Worm (Caenorhabditis elegans): ENCODE measurements around the gene Y59H11AR.3.

Y59H11AR.3 gene

ce11 chrIV:8626294-8626693, 31.1 kb upstream of the Y59H11AR.3 start:
- no peak for TF ChIP-seq zag-1 (tag; optimal IDR thresholded peaks at IDR 0.05)
- TF ChIP-seq C34F6.9 (tag; optimal IDR thresholded peaks at IDR 0.05), result peak; percentile 7

- TF ChIP-seq nhr-11 (tag; optimal IDR thresholded peaks at IDR 0.05) (no peak), unc-39 (tag; optimal IDR thresholded peaks at IDR 0.05) (no peak), unc-55 (GFP tag; optimal IDR thresholded peaks at IDR 0.05) (no peak), Y55F3AM.14 (GFP tag; optimal IDR thresholded peaks at IDR 0.05) (no peak), ztf-4 (tag; optimal IDR thresholded peaks at IDR 0.05) (no peak), dmd-4 (tag; optimal IDR thresholded peaks at IDR 0.05) (no peak), lin-13 (GFP tag; optimal IDR thresholded peaks at IDR 0.05) (no peak), snpc-4 (tag; optimal IDR thresholded peaks at IDR 0.05) (no peak), nhr-237 (tag; optimal IDR thresholded peaks at IDR 0.05) (no peak), C34F6.9 (tag; optimal IDR thresholded peaks at IDR 0.05) (no peak), zag-1 (tag; optimal IDR thresholded peaks at IDR 0.05) (no peak), skn-1 (tag; optimal IDR thresholded peaks at IDR 0.05) (no peak), nhr-77 (tag; optimal IDR thresholded peaks at IDR 0.05) (no peak), mbf-1 (tag; optimal IDR thresholded peaks at IDR 0.05) (no peak)
Measured at ce11 chrIV:8625730-8626129, 30.5 kb upstream of the Y59H11AR.3 start.

- TF ChIP-seq nhr-25 (tag; optimal IDR thresholded peaks at IDR 0.05) (peak; percentile 74), F13H6.1 (tag; optimal IDR thresholded peaks at IDR 0.05) (peak; percentile 71), nhr-21 (tag; optimal IDR thresholded peaks at IDR 0.05) (peak; percentile 60), lin-13 (GFP tag; optimal IDR thresholded peaks at IDR 0.05) (peak; percentile 57), gmeb-1 (tag; optimal IDR thresholded peaks at IDR 0.05) (peak; percentile 15), nhr-23 (tag; optimal IDR thresholded peaks at IDR 0.05) (no peak), nhr-129 (tag; optimal IDR thresholded peaks at IDR 0.05) (peak; percentile 89), crh-2 (tag; optimal IDR thresholded peaks at IDR 0.05) (peak; percentile 84), mab-5 (tag; optimal IDR thresholded peaks at IDR 0.05) (peak; percentile 12), unc-55 (GFP tag; optimal IDR thresholded peaks at IDR 0.05) (peak; percentile 79), mbf-1 (tag; optimal IDR thresholded peaks at IDR 0.05) (no peak), fos-1 (tag; optimal IDR thresholded peaks at IDR 0.05) (peak; percentile 90), lin-11 (tag; optimal IDR thresholded peaks at IDR 0.05) (no peak), C34F6.9 (tag; optimal IDR thresholded peaks at IDR 0.05) (peak; percentile 90), dmd-4 (tag; optimal IDR thresholded peaks at IDR 0.05) (no peak), ZK546.5 (tag; optimal IDR thresholded peaks at IDR 0.05) (no peak), sma-9 (GFP tag; optimal IDR thresholded peaks at IDR 0.05) (peak; percentile 81), sma-9 (tag; optimal IDR thresholded peaks at IDR 0.05) (no peak), elt-1 (tag; optimal IDR thresholded peaks at IDR 0.05) (no peak), nhr-6 (tag; optimal IDR thresholded peaks at IDR 0.05) (peak; percentile 65), unc-62 (GFP tag; optimal IDR thresholded peaks at IDR 0.05) (no peak), blmp-1 (tag; optimal IDR thresholded peaks at IDR 0.05; ENCODE audit: insufficient read depth) (peak; percentile 78), aly-2 (tag; optimal IDR thresholded peaks at IDR 0.05) (no peak), sma-3 (GFP tag; optimal IDR thresholded peaks at IDR 0.05) (peak; percentile 26), nhr-10 (tag; optimal IDR thresholded peaks at IDR 0.05) (no peak), egl-27 (tag; optimal IDR thresholded peaks at IDR 0.05) (peak; percentile 33), nhr-12 (tag; optimal IDR thresholded peaks at IDR 0.05) (no peak), sem-4 (tag; optimal IDR thresholded peaks at IDR 0.05) (peak; percentile 44), lsy-2 (tag; optimal IDR thresholded peaks at IDR 0.05) (peak in 1 of 2 experiments; percentile 78), ceh-82 (tag; optimal IDR thresholded peaks at IDR 0.05) (no peak)
Measured at ce11 chrIV:8620102-8620733, 25.0 kb upstream of the Y59H11AR.3 start, which contains the start of gene lin-49. Gene lin-49 (plus strand): TSS chrIV:8620683.

- TF ChIP-seq unc-39 (tag; optimal IDR thresholded peaks at IDR 0.05), result no peak
- TF ChIP-seq blmp-1 (tag; optimal IDR thresholded peaks at IDR 0.05; ENCODE audit: insufficient read depth), result no peak
- TF ChIP-seq dmd-4 (tag; optimal IDR thresholded peaks at IDR 0.05), result no peak
- TF ChIP-seq elt-3 (tag; optimal IDR thresholded peaks at IDR 0.05), result no peak
- no peak for TF ChIP-seq ztf-11 (tag; optimal IDR thresholded peaks at IDR 0.05)
- TF ChIP-seq ceh-82 (tag; optimal IDR thresholded peaks at IDR 0.05), result no peak
- no peak for TF ChIP-seq zag-1 (tag; optimal IDR thresholded peaks at IDR 0.05)
- peak; percentile 46 for TF ChIP-seq unc-55 (GFP tag; optimal IDR thresholded peaks at IDR 0.05)
- TF ChIP-seq gmeb-1 (tag; optimal IDR thresholded peaks at IDR 0.05), result no peak
- TF ChIP-seq sma-9 (GFP tag; optimal IDR thresholded peaks at IDR 0.05), result no peak
- no peak for TF ChIP-seq sma-9 (tag; optimal IDR thresholded peaks at IDR 0.05)
- TF ChIP-seq snpc-4 (tag; optimal IDR thresholded peaks at IDR 0.05), result no peak
- TF ChIP-seq nhr-21 (tag; optimal IDR thresholded peaks at IDR 0.05), result no peak
- no peak for TF ChIP-seq egl-27 (tag; optimal IDR thresholded peaks at IDR 0.05)
- peak in 1 of 2 experiments; percentile 35 for TF ChIP-seq lsy-2 (tag; optimal IDR thresholded peaks at IDR 0.05)
- no peak for TF ChIP-seq ceh-16 (tag; optimal IDR thresholded peaks at IDR 0.05)
- no peak for TF ChIP-seq sma-3 (GFP tag; optimal IDR thresholded peaks at IDR 0.05)
- TF ChIP-seq ztf-4 (tag; optimal IDR thresholded peaks at IDR 0.05), result no peak
- no peak for TF ChIP-seq mbf-1 (tag; optimal IDR thresholded peaks at IDR 0.05)
- TF ChIP-seq mab-5 (tag; optimal IDR thresholded peaks at IDR 0.05), result no peak
- no peak for TF ChIP-seq mdl-1 (tag; optimal IDR thresholded peaks at IDR 0.05)
- no peak for TF ChIP-seq lin-13 (GFP tag; optimal IDR thresholded peaks at IDR 0.05)
- TF ChIP-seq C34F6.9 (tag; optimal IDR thresholded peaks at IDR 0.05), result peak; percentile 51
Measured at ce11 chrIV:8618698-8619097, 23.5 kb upstream of the Y59H11AR.3 start, which contains the start of gene F42A9.8. Gene F42A9.8 (minus strand): TSS chrIV:8618785.
